Worm (Caenorhabditis elegans) whole organism, L1 larva: Measurements from ENCODE around the gene npr-29.

Source experiments
- C16A3.4 ChIP-seq: fragments of 150-350 bp; optimal IDR thresholded peaks from 2 replicates; lab custom pipeline; 2014; ENCODE audit warnings: missing biosample characterization, missing genetic modification characterization
- blmp-1 ChIP-seq: fragments of 150-350 bp; optimal IDR thresholded peaks from 2 replicates; lab custom pipeline; 2014; ENCODE audit warnings: missing biosample characterization, missing genetic modification characterization
- ceh-8 ChIP-seq: fragments of 200-800 bp; sonication (Bioruptor generic); optimal IDR thresholded peaks from 2 replicates; lab custom pipeline; 2018; ENCODE audit warnings: mild to moderate bottlenecking, missing genetic modification characterization, moderate library complexity, missing compliant biosample characterization
- dpl-1 ChIP-seq, 3 experiments: fragments of 150-350 bp in 2 of 3; sonication (generic microtip) in 1 of 3; optimal IDR thresholded peaks; 2 replicates each; lab custom pipeline; 2014 to 2017; ENCODE audit warnings: missing biosample characterization in 3 of 3, missing genetic modification characterization in 3 of 3, missing genetic modification reagents in 3 of 3
- egl-27 ChIP-seq, 2 experiments: fragments of 150-350 bp in 1 of 2; sonication (generic microtip); optimal IDR thresholded peaks; 3 replicates each; lab custom pipeline; 2017 to 2018; ENCODE audit warnings: missing biosample characterization in 2 of 2, missing genetic modification characterization in 2 of 2, missing genetic modification reagents in 2 of 2
- hlh-17 ChIP-seq: fragments of 200-800 bp; sonication (Bioruptor generic); optimal IDR thresholded peaks from 2 replicates; lab custom pipeline; 2018; ENCODE audit warnings: missing genetic modification characterization, mild to moderate bottlenecking, missing compliant biosample characterization, moderate library complexity, borderline replicate concordance
- jun-1 ChIP-seq: fragments of 150-350 bp; optimal IDR thresholded peaks from 2 replicates; lab custom pipeline; 2014; ENCODE audit warnings: missing biosample characterization, missing genetic modification reagents, missing genetic modification characterization
- lin-39 ChIP-seq: fragments of 150-350 bp; optimal IDR thresholded peaks from 2 replicates; lab custom pipeline; 2014; ENCODE audit warnings: missing biosample characterization, missing genetic modification reagents, missing genetic modification characterization
- nhr-77 ChIP-seq: fragments of 150-350 bp; optimal IDR thresholded peaks from 2 replicates; lab custom pipeline; 2014; ENCODE audit warnings: missing biosample characterization, missing genetic modification characterization
- rnt-1 ChIP-seq: sonication (generic microtip); optimal IDR thresholded peaks from 2 replicates; lab custom pipeline; 2016; ENCODE audit warnings: mild to moderate bottlenecking, missing genetic modification characterization, moderate library complexity, missing compliant biosample characterization
- unc-62 ChIP-seq: fragments of 150-350 bp; optimal IDR thresholded peaks from 2 replicates; lab custom pipeline; 2014; ENCODE audit warnings: missing biosample characterization, missing genetic modification reagents, missing genetic modification characterization
- ztf-11 ChIP-seq, 2 experiments: sonication (generic microtip); optimal IDR thresholded peaks; 2 replicates each; lab custom pipeline; 2016 to 2017; ENCODE audit warnings: missing genetic modification characterization in 2 of 2, missing biosample characterization in 1 of 2, missing compliant biosample characterization in 1 of 2

DNA sequence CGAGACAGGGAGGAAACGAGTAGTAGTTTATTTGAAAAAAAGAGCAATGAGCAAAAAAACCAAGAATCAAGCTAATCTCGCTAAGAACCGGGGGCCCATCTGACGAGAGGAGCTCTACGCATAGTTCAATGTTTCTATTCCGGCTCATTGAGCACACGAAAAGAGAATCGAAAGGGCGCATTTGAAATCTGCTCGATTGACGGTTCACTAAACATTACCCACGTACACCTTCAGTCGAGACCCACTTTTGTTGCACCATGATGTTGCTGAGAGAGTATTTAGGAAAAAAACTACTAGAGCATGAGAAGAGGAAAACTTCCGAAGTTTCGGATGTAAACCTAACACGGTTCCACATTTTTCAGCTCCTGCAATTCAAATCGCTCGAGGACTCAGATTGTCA is 9.7 kb upstream of the npr-29 start:
- TF ChIP-seq blmp-1 (no peak), lin-39 (tag; lab: Kevin White, UChicago) (no peak), rnt-1 (tag; lab: Kevin White, UChicago) (no peak), ceh-8 (GFP tag; lab: Kevin White, UChicago) (no peak), ztf-11 (tag; optimal IDR thresholded peaks at IDR 0.05; lab: Kevin White, UChicago) (no peak), unc-62 (no peak), dpl-1 (GFP tag; optimal IDR thresholded peaks at IDR 0.05; lab: Kevin White, UChicago) (no peak), jun-1 (tag; lab: Kevin White, UChicago) (no peak), hlh-17 (GFP tag; lab: Kevin White, UChicago) (no peak), C16A3.4 (tag; lab: Kevin White, UChicago) (no peak), nhr-77 (tag; lab: Kevin White, UChicago) (no peak), egl-27 (tag; optimal IDR thresholded peaks at IDR 0.05; lab: Kevin White, UChicago) (no peak)
